Worm (Caenorhabditis elegans): ENCODE results near the gene F14H3.15.

ce11 chrV:16053373-16053772 is 6.7 kb downstream of the F14H3.15 start, which contains the start of gene F14H3.3:
- TF ChIP-seq dao-5 (tag; optimal IDR thresholded peaks at IDR 0.05): no peak
- TF ChIP-seq him-1 (tag; optimal IDR thresholded peaks at IDR 0.05): no peak
- TF ChIP-seq W03F9.2 (tag; optimal IDR thresholded peaks at IDR 0.05): no peak

Data from whole organism, L4/young adult.